Fruit fly (Drosophila melanogaster) whole organism, embryonic: ENCODE results near the gene CG3529.
A peak's percentile ranks its signal among the peaks of the same experiment; 100 is the strongest.

Experiments used
- Bteb2 ChIP-seq: fragments of 200-800 bp; sonication (Bioruptor generic); optimal IDR thresholded peaks from 2 replicates; lab custom pipeline; 2016; ENCODE audit warnings: missing biosample characterization, missing genetic modification characterization
- C15 ChIP-seq: fragments of 200-800 bp; sonication (Bioruptor generic); IDR thresholded peaks from 3 replicates; pipeline ENCODE4 v1.3.6; 2022; ENCODE audit warnings: missing biosample characterization, missing genetic modification characterization
- CG10209 ChIP-seq: fragments of 200-800 bp; sonication (Bioruptor generic); optimal IDR thresholded peaks from 3 replicates; lab custom pipeline; 2017; ENCODE audit warnings: missing biosample characterization, mild to moderate bottlenecking, missing genetic modification characterization, missing genetic modification reagents
- CG12104 ChIP-seq: fragments of 200-800 bp; sonication (Bioruptor generic); optimal IDR thresholded peaks from 3 replicates; lab custom pipeline; 2016; ENCODE audit warnings: missing biosample characterization, missing genetic modification characterization
- CG12299 ChIP-seq: fragments of 200-800 bp; sonication (Bioruptor generic); optimal IDR thresholded peaks from 2 replicates; lab custom pipeline; 2018; ENCODE audit warnings: missing biosample characterization, mild to moderate bottlenecking, missing genetic modification characterization
- CG12659 ChIP-seq: fragments of 200-800 bp; sonication (Bioruptor generic); optimal IDR thresholded peaks from 3 replicates; lab custom pipeline; 2017; ENCODE audit warnings: mild to moderate bottlenecking, missing biosample characterization, missing genetic modification reagents, missing genetic modification characterization
- CG13123 ChIP-seq: fragments of 200-800 bp; sonication (Bioruptor generic); optimal IDR thresholded peaks from 2 replicates; lab custom pipeline; 2016; ENCODE audit warnings: missing biosample characterization, missing genetic modification characterization
- CG14050 ChIP-seq: fragments of 200-800 bp; sonication (Bioruptor generic); IDR thresholded peaks from 3 replicates; pipeline ENCODE4 v1.3.6; 2022; ENCODE audit warnings: missing biosample characterization, missing genetic modification characterization
- CG14667 ChIP-seq: fragments of 200-800 bp; sonication (Bioruptor generic); IDR thresholded peaks from 2 replicates; pipeline ENCODE4 v1.3.6; 2022; ENCODE audit warnings: missing biosample characterization, missing genetic modification characterization
- CG1529 ChIP-seq: fragments of 200-800 bp; sonication (Bioruptor generic); optimal IDR thresholded peaks from 3 replicates; lab custom pipeline; 2018; ENCODE audit warnings: missing biosample characterization, missing genetic modification characterization
- CG16813 ChIP-seq: fragments of 200-800 bp; sonication (Bioruptor generic); IDR thresholded peaks from 3 replicates; pipeline ENCODE4 v1.3.6; 2022; ENCODE audit warnings: missing biosample characterization, missing genetic modification characterization; ENCODE audit not compliant: partially characterized antibody
- CG18476 ChIP-seq: fragments of 200-800 bp; sonication (Bioruptor generic); optimal IDR thresholded peaks from 2 replicates; lab custom pipeline; 2016; ENCODE audit warnings: missing biosample characterization, mild to moderate bottlenecking, missing genetic modification characterization
- CG2678 ChIP-seq: fragments of 200-800 bp; sonication (Bioruptor generic); optimal IDR thresholded peaks from 3 replicates; lab custom pipeline; 2019; ENCODE audit warnings: missing biosample characterization, mild to moderate bottlenecking, missing genetic modification characterization, moderate library complexity
- CG32532 ChIP-seq: fragments of 200-800 bp; sonication (Bioruptor generic); IDR thresholded peaks from 2 replicates; pipeline ENCODE4 v1.3.6; 2022; ENCODE audit warnings: missing biosample characterization, missing genetic modification characterization
- CG32772 ChIP-seq: fragments of 200-800 bp; sonication (Bioruptor generic); IDR thresholded peaks from 2 replicates; pipeline ENCODE4 v1.3.6; 2022; ENCODE audit warnings: missing biosample characterization, missing genetic modification characterization
- CG5953 ChIP-seq: fragments of 200-800 bp; sonication (Bioruptor generic); IDR thresholded peaks from 2 replicates; pipeline ENCODE4 v1.3.6; 2022; ENCODE audit warnings: missing biosample characterization, missing genetic modification characterization
- CG6765 ChIP-seq: fragments of 200-800 bp; sonication (Bioruptor generic); optimal IDR thresholded peaks from 3 replicates; lab custom pipeline; 2017; ENCODE audit warnings: missing biosample characterization, mild to moderate bottlenecking, missing genetic modification characterization
- CG7556 ChIP-seq: fragments of 200-800 bp; sonication (Bioruptor generic); optimal IDR thresholded peaks from 2 replicates; lab custom pipeline; 2017; ENCODE audit warnings: missing biosample characterization, mild to moderate bottlenecking, missing genetic modification characterization
- CG7745 ChIP-seq: fragments of 200-800 bp; sonication (Bioruptor generic); optimal IDR thresholded peaks from 2 replicates; lab custom pipeline; 2018; ENCODE audit warnings: missing biosample characterization, mild to moderate bottlenecking, missing genetic modification characterization, moderate library complexity
- Dfd ChIP-seq, 2 experiments: fragments of >200 bp; optimal IDR thresholded peaks; 2 replicates each; lab custom pipeline; 2017; ENCODE audit warnings: missing biosample characterization in 2 of 2, missing genetic modification characterization in 2 of 2
- Dll ChIP-seq: fragments of 200-800 bp; sonication (Bioruptor generic); IDR thresholded peaks from 4 replicates; pipeline ENCODE4 v1.3.6; 2022; ENCODE audit warnings: missing biosample characterization, missing genetic modification characterization; ENCODE audit not compliant: partially characterized antibody
- Doc2 ChIP-seq: fragments of 200-800 bp; sonication (Bioruptor generic); IDR thresholded peaks from 2 replicates; pipeline ENCODE4 v1.3.6; 2022; ENCODE audit warnings: missing biosample characterization, missing genetic modification characterization
- E2f2 ChIP-seq: fragments of 200-800 bp; sonication (Bioruptor generic); IDR thresholded peaks from 2 replicates; pipeline ENCODE4 v1.3.6; 2022; ENCODE audit warnings: missing biosample characterization, missing genetic modification characterization
- Eip74EF ChIP-seq, 2 experiments: fragments of 200-800 bp in 1 of 2; fragments of >200 bp in 1 of 2; sonication (Bioruptor generic) in 1 of 2; optimal IDR thresholded peaks; 2 replicates each; lab custom pipeline; 2017 to 2019; ENCODE audit warnings: missing biosample characterization in 2 of 2, missing genetic modification characterization in 2 of 2, mild to moderate bottlenecking in 1 of 2, moderate library complexity in 1 of 2
- HLHmδ ChIP-seq: fragments of 200-800 bp; sonication (Bioruptor generic); optimal IDR thresholded peaks from 2 replicates; lab custom pipeline; 2018; ENCODE audit warnings: missing biosample characterization, mild to moderate bottlenecking, missing genetic modification characterization, moderate library complexity
- HmgZ ChIP-seq: fragments of 200-800 bp; sonication (Bioruptor generic); optimal IDR thresholded peaks from 2 replicates; lab custom pipeline; 2018; ENCODE audit warnings: missing biosample characterization, mild to moderate bottlenecking, missing genetic modification characterization
- Hr51 ChIP-seq, 2 experiments: fragments of 200-800 bp; sonication (Bioruptor generic); optimal IDR thresholded peaks; 2 replicates in 1 of 2; 3 replicates in 1 of 2; lab custom pipeline; 2016 to 2018; ENCODE audit warnings: missing biosample characterization in 2 of 2, missing genetic modification characterization in 2 of 2, mild to moderate bottlenecking in 1 of 2, moderate library complexity in 1 of 2
- Hr78 ChIP-seq, 2 experiments: fragments of 200-800 bp in 1 of 2; fragments of >200 bp in 1 of 2; sonication (Bioruptor generic) in 1 of 2; optimal IDR thresholded peaks; 2 replicates each; lab custom pipeline; 2017 to 2019; ENCODE audit warnings: missing biosample characterization in 2 of 2, missing genetic modification characterization in 2 of 2, mild to moderate bottlenecking in 1 of 2, moderate library complexity in 1 of 2
- Lim3 ChIP-seq: fragments of 200-800 bp; sonication (Bioruptor generic); IDR thresholded peaks from 2 replicates; pipeline ENCODE4 v1.3.6; 2022; ENCODE audit warnings: missing biosample characterization, missing genetic modification characterization
- MBD-R2 ChIP-seq: fragments of 200-800 bp; sonication (Bioruptor generic); IDR thresholded peaks from 2 replicates; pipeline ENCODE4 v1.3.6; 2022; ENCODE audit warnings: missing biosample characterization, missing genetic modification characterization
- Stat92E ChIP-seq, 3 experiments: fragments of >200 bp in 2 of 3; fragments of 200-800 bp in 1 of 3; sonication (Bioruptor generic) in 1 of 3; optimal IDR thresholded peaks; 2 replicates each; lab custom pipeline; 2017 to 2019; ENCODE audit warnings: missing biosample characterization in 3 of 3, missing genetic modification characterization in 3 of 3, mild to moderate bottlenecking in 1 of 3, moderate library complexity in 1 of 3
- Xrp1 ChIP-seq: fragments of 200-800 bp; sonication (Bioruptor generic); IDR thresholded peaks from 2 replicates; pipeline ENCODE4 v1.3.6; 2022; ENCODE audit warnings: missing biosample characterization, missing genetic modification characterization
- YL-1 ChIP-seq: fragments of 200-800 bp; sonication (Bioruptor generic); optimal IDR thresholded peaks from 3 replicates; lab custom pipeline; 2017; ENCODE audit warnings: missing biosample characterization, mild to moderate bottlenecking, missing genetic modification characterization
- crc ChIP-seq: fragments of 200-800 bp; sonication (Bioruptor generic); optimal IDR thresholded peaks from 2 replicates; lab custom pipeline; 2016; ENCODE audit warnings: missing biosample characterization, missing genetic modification characterization
- crp ChIP-seq, 2 experiments: fragments of 200-800 bp; sonication (Bioruptor generic); optimal IDR thresholded peaks; 2 replicates in 1 of 2; 3 replicates in 1 of 2; lab custom pipeline; 2017; ENCODE audit warnings: missing biosample characterization in 2 of 2, missing genetic modification characterization in 2 of 2, mild to moderate bottlenecking in 1 of 2, moderate library complexity in 1 of 2
- dati ChIP-seq: fragments of 200-800 bp; sonication (Bioruptor generic); IDR thresholded peaks from 2 replicates; pipeline ENCODE4 v1.3.6; 2022; ENCODE audit warnings: missing biosample characterization, missing genetic modification characterization
- disco-r ChIP-seq: fragments of 200-800 bp; sonication (Bioruptor generic); optimal IDR thresholded peaks from 2 replicates; lab custom pipeline; 2016; ENCODE audit warnings: missing biosample characterization, missing genetic modification characterization
- dpn ChIP-seq, 2 experiments: fragments of 200-800 bp; sonication (Bioruptor generic); optimal IDR thresholded peaks; 3 replicates each; lab custom pipeline; 2016; ENCODE audit warnings: missing biosample characterization in 2 of 2, missing genetic modification characterization in 2 of 2
- ewg ChIP-seq: fragments of 200-800 bp; sonication (Bioruptor generic); optimal IDR thresholded peaks from 3 replicates; lab custom pipeline; 2017; ENCODE audit warnings: mild to moderate bottlenecking, missing biosample characterization, missing genetic modification reagents, missing genetic modification characterization
- fd96Cb ChIP-seq: fragments of 200-800 bp; sonication (Bioruptor generic); optimal IDR thresholded peaks from 2 replicates; lab custom pipeline; 2018; ENCODE audit warnings: missing biosample characterization, mild to moderate bottlenecking, missing genetic modification characterization, moderate library complexity
- gt ChIP-seq: fragments of 200-800 bp; sonication (Bioruptor generic); IDR thresholded peaks from 2 replicates; pipeline ENCODE4 v1.3.6; 2022; ENCODE audit warnings: missing biosample characterization, missing genetic modification characterization
- org-1 ChIP-seq: fragments of 200-800 bp; sonication (Bioruptor generic); optimal IDR thresholded peaks from 2 replicates; lab custom pipeline; 2017; ENCODE audit warnings: missing biosample characterization, missing genetic modification characterization
- pros ChIP-seq: fragments of 200-800 bp; sonication (Bioruptor generic); optimal IDR thresholded peaks from 3 replicates; lab custom pipeline; 2019; ENCODE audit warnings: missing biosample characterization, mild to moderate bottlenecking, missing genetic modification characterization, moderate library complexity
- ranshi ChIP-seq: fragments of 200-800 bp; sonication (Bioruptor generic); IDR thresholded peaks from 2 replicates; pipeline ENCODE4 v1.3.6; 2022; ENCODE audit warnings: missing biosample characterization, missing genetic modification characterization
- salm ChIP-seq: fragments of 200-800 bp; sonication (Bioruptor generic); optimal IDR thresholded peaks from 2 replicates; lab custom pipeline; 2018; ENCODE audit warnings: missing biosample characterization, mild to moderate bottlenecking, missing genetic modification characterization
- vnd ChIP-seq: fragments of 200-800 bp; sonication (Bioruptor generic); IDR thresholded peaks from 3 replicates; pipeline ENCODE4 v1.3.6; 2022; ENCODE audit warnings: missing biosample characterization, missing genetic modification characterization; ENCODE audit not compliant: partially characterized antibody
- z ChIP-seq: fragments of 200-800 bp; sonication (Bioruptor generic); IDR thresholded peaks from 3 replicates; pipeline ENCODE4 v1.3.6; 2022; ENCODE audit warnings: missing biosample characterization, missing genetic modification characterization
- zf30C ChIP-seq: fragments of 200-800 bp; sonication (Bioruptor generic); optimal IDR thresholded peaks from 3 replicates; lab custom pipeline; 2018; ENCODE audit warnings: missing biosample characterization, mild to moderate bottlenecking, missing genetic modification characterization

CG3529 gene

DNA sequence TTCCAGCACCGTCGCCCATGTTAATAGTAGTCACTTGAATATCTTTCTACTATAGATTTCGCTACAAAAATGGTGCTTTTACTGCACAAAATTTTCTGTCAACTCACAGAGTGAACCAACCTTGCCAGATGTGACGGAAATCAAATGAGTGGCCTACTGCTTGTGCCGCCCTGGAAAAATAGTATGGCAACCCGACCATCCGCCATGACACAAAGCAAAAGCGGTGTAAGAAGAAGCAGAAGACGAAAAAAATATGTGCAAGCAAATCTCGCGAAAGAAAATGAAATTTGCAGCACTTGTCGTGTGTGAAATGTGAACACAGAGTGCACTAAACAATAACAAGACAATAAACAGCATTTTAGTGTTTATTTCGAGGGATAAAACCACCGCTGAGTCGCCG lies 30.2 kb downstream of the CG3529 start, which contains the start of the genes Uch-L5 and Jarid2 (continued):
- no peak for TF ChIP-seq CG12104 (GFP tag; lab: Kevin White, UChicago)
- TF ChIP-seq HLHmδ (GFP tag; lab: Kevin White, UChicago): peak; percentile 24
- TF ChIP-seq CG32532 (GFP tag; lab: Robert Waterston, UW): 0 out of 2 replicates have a peak, but pooled peaks have one; percentile 23
- peak; percentile 62 for TF ChIP-seq disco-r (GFP tag; lab: Kevin White, UChicago)
- TF ChIP-seq CG5953: no peak
- TF ChIP-seq zf30C (GFP tag; lab: Kevin White, UChicago): no peak
- TF ChIP-seq CG2678 (tag; lab: Kevin White, UChicago): no peak
- no peak for TF ChIP-seq CG12299 (tag; lab: Kevin White, UChicago)
- TF ChIP-seq gt (GFP tag; lab: Robert Waterston, UW): no peak
- peak; percentile 31; the same call in 1 of the 2 replicates for TF ChIP-seq CG32772 (GFP tag; lab: Robert Waterston, UW)

DNA sequence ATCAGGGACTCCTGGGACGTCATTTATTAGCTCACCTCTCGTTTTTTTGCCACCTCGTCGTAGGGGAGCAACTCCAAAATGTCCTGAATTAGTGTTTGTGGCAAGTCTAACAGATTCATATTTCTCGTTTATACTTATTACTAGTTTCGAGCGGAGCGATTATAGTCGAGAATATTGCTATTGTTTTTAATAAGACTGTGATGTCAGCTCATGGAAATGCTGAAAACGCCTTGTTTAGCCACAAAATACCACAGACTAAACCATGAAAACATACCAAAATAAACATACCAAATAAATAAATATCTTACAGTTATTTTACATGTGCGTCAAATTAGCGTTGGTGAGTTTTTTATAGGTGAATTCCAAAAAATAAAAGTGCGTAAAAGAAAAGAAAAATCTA lies 40.9 kb downstream of the CG3529 start, which contains the start of gene pall:
Gene pall (minus strand): TSS at position 205 of the 400 bp plus-strand sequence.
- no peak for TF ChIP-seq C15
- TF ChIP-seq Stat92E (GFP tag; optimal IDR thresholded peaks at IDR 0.05; lab: Kevin White, UChicago): peak in 1 of 3 experiments; percentile 56
- TF ChIP-seq Dfd (GFP tag; optimal IDR thresholded peaks at IDR 0.05; lab: Kevin White, UChicago): no peak
- no peak for TF ChIP-seq Hr51 (GFP tag; optimal IDR thresholded peaks at IDR 0.05; lab: Kevin White, UChicago)
- no peak for TF ChIP-seq salm (tag; lab: Kevin White, UChicago)
- TF ChIP-seq CG12659 (GFP tag; lab: Kevin White, UChicago): peak; percentile 64
- TF ChIP-seq CG18476 (GFP tag; lab: Kevin White, UChicago): no peak
- TF ChIP-seq Dll (GFP tag; lab: Robert Waterston, UW): peak; percentile 43; the same call in 2 of the 4 replicates
- peak; percentile 60 for TF ChIP-seq MBD-R2 (GFP tag; lab: Robert Waterston, UW)
- no peak for TF ChIP-seq z
- TF ChIP-seq dati (GFP tag; lab: Robert Waterston, UW): no peak
- no peak for TF ChIP-seq ewg (GFP tag; lab: Kevin White, UChicago)
- TF ChIP-seq YL-1 (GFP tag; lab: Kevin White, UChicago): peak; percentile 63
- no peak for TF ChIP-seq Hr78 (GFP tag; optimal IDR thresholded peaks at IDR 0.05; lab: Kevin White, UChicago)
- TF ChIP-seq CG1529 (GFP tag; lab: Kevin White, UChicago): no peak
- TF ChIP-seq CG2678 (tag; lab: Kevin White, UChicago): no peak
- TF ChIP-seq pros (GFP tag; lab: Kevin White, UChicago): no peak
- no peak for TF ChIP-seq Bteb2 (GFP tag; lab: Kevin White, UChicago)
- TF ChIP-seq HmgZ: no peak
- TF ChIP-seq crc (GFP tag; lab: Kevin White, UChicago): no peak
- TF ChIP-seq CG13123 (GFP tag; lab: Kevin White, UChicago): no peak
- no peak for TF ChIP-seq Doc2
- no peak for TF ChIP-seq Lim3 (GFP tag; lab: Robert Waterston, UW)
- no peak for TF ChIP-seq CG10209 (GFP tag; lab: Kevin White, UChicago)
- no peak for TF ChIP-seq Xrp1 (GFP tag; lab: Robert Waterston, UW)
- no peak for TF ChIP-seq org-1 (GFP tag; lab: Kevin White, UChicago)
- no peak for TF ChIP-seq CG6765
- TF ChIP-seq dpn (GFP tag; optimal IDR thresholded peaks at IDR 0.05; lab: Kevin White, UChicago): no peak
- no peak for TF ChIP-seq ranshi (GFP tag; lab: Robert Waterston, UW)
- TF ChIP-seq Eip74EF (GFP tag; optimal IDR thresholded peaks at IDR 0.05; lab: Kevin White, UChicago): no peak
- TF ChIP-seq CG16813 (GFP tag; lab: Robert Waterston, UW): 0 out of 3 replicates have a peak, but pooled peaks have one; percentile 16
- no peak for TF ChIP-seq CG14050 (GFP tag; lab: Robert Waterston, UW)
- TF ChIP-seq CG7556 (GFP tag; lab: Kevin White, UChicago): no peak
- TF ChIP-seq CG7745 (tag; lab: Kevin White, UChicago): no peak
- no peak for TF ChIP-seq fd96Cb (tag; lab: Kevin White, UChicago)
- no peak for TF ChIP-seq CG14667 (GFP tag; lab: Robert Waterston, UW)
- TF ChIP-seq E2f2 (GFP tag; lab: Robert Waterston, UW): peak; percentile 57; the same call in 1 of the 2 replicates
- TF ChIP-seq crp (GFP tag; optimal IDR thresholded peaks at IDR 0.05; lab: Kevin White, UChicago): no peak
- TF ChIP-seq vnd: no peak
